Worm (Caenorhabditis elegans) whole organism, L2 larva: ENCODE data around the gene C14C10.10.

Experiments
- C34F6.9 ChIP-seq: fragments of 150-350 bp; optimal IDR thresholded peaks from 2 replicates; lab custom pipeline; 2014; ENCODE audit warnings: missing biosample characterization, missing genetic modification characterization
- F13H6.1 ChIP-seq: sonication (generic microtip); optimal IDR thresholded peaks from 2 replicates; lab custom pipeline; 2016; ENCODE audit warnings: missing genetic modification characterization, missing compliant biosample characterization
- R02D3.7 ChIP-seq: fragments of 150-350 bp; optimal IDR thresholded peaks from 2 replicates; lab custom pipeline; 2014; ENCODE audit warnings: missing biosample characterization, missing genetic modification characterization
- ZK546.5 ChIP-seq: sonication (generic microtip); optimal IDR thresholded peaks from 2 replicates; lab custom pipeline; 2017; ENCODE audit warnings: missing biosample characterization, missing genetic modification characterization
- aly-2 ChIP-seq: fragments of 150-350 bp; optimal IDR thresholded peaks from 2 replicates; lab custom pipeline; 2014; ENCODE audit warnings: missing biosample characterization, missing genetic modification characterization
- ama-1 ChIP-seq: fragments of 150-350 bp; optimal IDR thresholded peaks from 2 replicates; lab custom pipeline; 2018; ENCODE audit warnings: inconsistent platforms
- ceh-16 ChIP-seq: fragments of 150-350 bp; optimal IDR thresholded peaks from 2 replicates; lab custom pipeline; 2014; ENCODE audit warnings: missing biosample characterization, missing genetic modification characterization
- ceh-82 ChIP-seq: fragments of 150-350 bp; optimal IDR thresholded peaks from 2 replicates; lab custom pipeline; 2014; ENCODE audit warnings: missing biosample characterization, missing genetic modification characterization
- dmd-4 ChIP-seq: sonication (generic microtip); optimal IDR thresholded peaks from 2 replicates; lab custom pipeline; 2017; ENCODE audit warnings: missing biosample characterization, missing genetic modification characterization
- egl-27 ChIP-seq: sonication (generic microtip); optimal IDR thresholded peaks from 3 replicates; lab custom pipeline; 2017; ENCODE audit warnings: missing biosample characterization, missing genetic modification reagents, missing genetic modification characterization
- elt-1 ChIP-seq: fragments of 150-350 bp; optimal IDR thresholded peaks from 2 replicates; lab custom pipeline; 2014; ENCODE audit warnings: missing biosample characterization, missing genetic modification characterization
- elt-3 ChIP-seq: sonication (generic microtip); optimal IDR thresholded peaks from 2 replicates; lab custom pipeline; 2017; ENCODE audit warnings: missing biosample characterization, missing genetic modification characterization
- fos-1 ChIP-seq: fragments of 150-350 bp; optimal IDR thresholded peaks from 2 replicates; lab custom pipeline; 2014; ENCODE audit warnings: missing biosample characterization, missing genetic modification characterization
- lin-11 ChIP-seq: fragments of 150-350 bp; sonication (generic microtip); optimal IDR thresholded peaks from 2 replicates; lab custom pipeline; 2014; ENCODE audit warnings: missing biosample characterization, missing genetic modification characterization, inconsistent platforms, mixed read lengths
- lin-13 ChIP-seq: fragments of 150-350 bp; optimal IDR thresholded peaks from 2 replicates; lab custom pipeline; 2014; ENCODE audit warnings: missing biosample characterization, missing genetic modification reagents, missing genetic modification characterization
- lsy-2 ChIP-seq, 2 experiments: fragments of 150-350 bp in 1 of 2; sonication (generic microtip) in 1 of 2; optimal IDR thresholded peaks; 2 replicates each; lab custom pipeline; 2014 to 2017; ENCODE audit warnings: missing biosample characterization in 2 of 2, missing genetic modification characterization in 2 of 2
- mbf-1 ChIP-seq: sonication (generic microtip); optimal IDR thresholded peaks from 2 replicates; lab custom pipeline; 2017; ENCODE audit warnings: missing biosample characterization, missing genetic modification characterization
- mdl-1 ChIP-seq, 2 experiments: fragments of 150-350 bp in 1 of 2; sonication (generic microtip) in 1 of 2; optimal IDR thresholded peaks; 2 replicates each; lab custom pipeline; 2017; ENCODE audit warnings: missing biosample characterization in 2 of 2, missing genetic modification characterization in 2 of 2
- nhr-10 ChIP-seq: sonication (generic microtip); optimal IDR thresholded peaks from 2 replicates; lab custom pipeline; 2017; ENCODE audit warnings: missing biosample characterization, missing genetic modification characterization
- nhr-12 ChIP-seq: fragments of 150-350 bp; optimal IDR thresholded peaks from 2 replicates; lab custom pipeline; 2014; ENCODE audit warnings: missing biosample characterization, missing genetic modification characterization
- nhr-129 ChIP-seq: fragments of 150-350 bp; optimal IDR thresholded peaks from 2 replicates; lab custom pipeline; 2014; ENCODE audit warnings: missing biosample characterization, missing genetic modification characterization
- nhr-21 ChIP-seq: fragments of 150-350 bp; optimal IDR thresholded peaks from 2 replicates; lab custom pipeline; 2014; ENCODE audit warnings: missing biosample characterization, missing genetic modification characterization
- nhr-23 ChIP-seq: fragments of 150-350 bp; optimal IDR thresholded peaks from 2 replicates; lab custom pipeline; 2014; ENCODE audit warnings: missing biosample characterization, missing genetic modification reagents, missing genetic modification characterization
- nhr-237 ChIP-seq: fragments of 150-350 bp; optimal IDR thresholded peaks from 2 replicates; lab custom pipeline; 2014; ENCODE audit warnings: missing biosample characterization, missing genetic modification characterization
- nhr-6 ChIP-seq: fragments of 150-350 bp; optimal IDR thresholded peaks from 2 replicates; lab custom pipeline; 2014; ENCODE audit warnings: missing biosample characterization, missing genetic modification characterization
- peb-1 ChIP-seq: fragments of 150-350 bp; optimal IDR thresholded peaks from 2 replicates; lab custom pipeline; 2014; ENCODE audit warnings: missing biosample characterization, missing genetic modification characterization
- sem-4 ChIP-seq: fragments of 150-350 bp; optimal IDR thresholded peaks from 2 replicates; lab custom pipeline; 2014; ENCODE audit warnings: missing biosample characterization, missing genetic modification reagents, missing genetic modification characterization
- sma-9 ChIP-seq, 2 experiments: fragments of 150-350 bp in 1 of 2; sonication (generic microtip) in 1 of 2; optimal IDR thresholded peaks; 2 replicates each; lab custom pipeline; 2014 to 2016; ENCODE audit warnings: missing genetic modification characterization in 2 of 2, mild to moderate bottlenecking in 1 of 2, missing biosample characterization in 1 of 2, missing compliant biosample characterization in 1 of 2, missing genetic modification reagents in 1 of 2, moderate library complexity in 1 of 2
- snpc-4 ChIP-seq: fragments of 150-350 bp; optimal IDR thresholded peaks from 2 replicates; lab custom pipeline; 2014; ENCODE audit warnings: missing biosample characterization, missing genetic modification characterization
- unc-39 ChIP-seq: fragments of 150-350 bp; optimal IDR thresholded peaks from 2 replicates; lab custom pipeline; 2014; ENCODE audit warnings: missing biosample characterization, missing genetic modification characterization
- unc-55 ChIP-seq: fragments of 150-350 bp; sonication (generic microtip); optimal IDR thresholded peaks from 3 replicates; lab custom pipeline; 2014; ENCODE audit warnings: missing biosample characterization, missing genetic modification reagents, missing genetic modification characterization
- zag-1 ChIP-seq: fragments of 150-350 bp; optimal IDR thresholded peaks from 2 replicates; lab custom pipeline; 2014; ENCODE audit warnings: missing biosample characterization, missing genetic modification characterization
- ztf-11 ChIP-seq: sonication (generic microtip); optimal IDR thresholded peaks from 2 replicates; lab custom pipeline; 2017; ENCODE audit warnings: missing biosample characterization, missing genetic modification characterization
- ztf-4 ChIP-seq: fragments of 150-350 bp; optimal IDR thresholded peaks from 2 replicates; lab custom pipeline; 2014; ENCODE audit warnings: missing biosample characterization, missing genetic modification characterization

Gene C14C10.10

ce11 chrV:12609526-12609925, 10.6 kb upstream of the C14C10.10 start, which contains the start of gene ZC116.1:
TSS of gene ZC116.1 (plus strand) at chrV:12609826.
- TF ChIP-seq ztf-4 (tag; lab: Kevin White, UChicago) (no peak), snpc-4 (tag; lab: Kevin White, UChicago) (no peak), F13H6.1 (tag; lab: Kevin White, UChicago) (no peak), ztf-11 (tag; lab: Kevin White, UChicago) (no peak), unc-55 (GFP tag; lab: Kevin White, UChicago) (no peak), ceh-16 (tag; lab: Kevin White, UChicago) (no peak), nhr-12 (tag; lab: Kevin White, UChicago) (no peak), mdl-1 (tag; optimal IDR thresholded peaks at IDR 0.05; lab: Kevin White, UChicago) (no peak), peb-1 (no peak), ZK546.5 (tag; lab: Kevin White, UChicago) (no peak), lin-11 (no peak)

ce11 chrV:12608857-12609256, 9.9 kb upstream of the C14C10.10 start, which contains the start of gene ZC116.5:
TSS of gene ZC116.5 (minus strand) at chrV:12608957.
- TF ChIP-seq ceh-82 (tag; lab: Kevin White, UChicago) (no peak), unc-55 (GFP tag; lab: Kevin White, UChicago) (no peak)
- TF ChIP-seq, all 48 proteins: peak for 0

ce11 chrV:12607113-12607512, 8.2 kb upstream of the C14C10.10 start, which contains the start of gene erg-28:
TSS of gene erg-28 (plus strand) at chrV:12607413.
- TF ChIP-seq unc-39 (tag; lab: Kevin White, UChicago) = no peak
- no peak for TF ChIP-seq nhr-6
- no peak for TF ChIP-seq lin-13
- TF ChIP-seq nhr-23 (tag; lab: Kevin White, UChicago) = no peak
- TF ChIP-seq fos-1 (tag; lab: Kevin White, UChicago) = no peak
- TF ChIP-seq nhr-129 (tag; lab: Kevin White, UChicago) = no peak
- no peak for TF ChIP-seq aly-2 (tag; lab: Kevin White, UChicago)
- no peak for TF ChIP-seq nhr-237
- TF ChIP-seq zag-1 = no peak
- no peak for TF ChIP-seq R02D3.7 (tag; lab: Kevin White, UChicago)
- TF ChIP-seq dmd-4 (tag; lab: Kevin White, UChicago) = no peak
- TF ChIP-seq nhr-21 (tag; lab: Kevin White, UChicago) = no peak
- no peak for TF ChIP-seq unc-55 (GFP tag; lab: Kevin White, UChicago)
- no peak for TF ChIP-seq ama-1 (lab: Kevin White, UChicago)
- TF ChIP-seq C34F6.9 (tag; lab: Kevin White, UChicago) = no peak
- TF ChIP-seq elt-1 (tag; lab: Kevin White, UChicago) = no peak
- no peak for TF ChIP-seq ZK546.5 (tag; lab: Kevin White, UChicago)
- no peak for TF ChIP-seq ceh-82 (tag; lab: Kevin White, UChicago)

- TF ChIP-seq aly-2 (tag; lab: Kevin White, UChicago) (no peak), mdl-1 (tag; optimal IDR thresholded peaks at IDR 0.05; lab: Kevin White, UChicago) (no peak), F13H6.1 (tag; lab: Kevin White, UChicago) (no peak), sma-9 (GFP tag; optimal IDR thresholded peaks at IDR 0.05; lab: Kevin White, UChicago) (no peak), sma-9 (tag; optimal IDR thresholded peaks at IDR 0.05; lab: Kevin White, UChicago) (no peak), nhr-129 (tag; lab: Kevin White, UChicago) (no peak), nhr-10 (tag; lab: Kevin White, UChicago) (no peak), elt-3 (no peak), peb-1 (no peak), lin-13 (no peak), dmd-4 (tag; lab: Kevin White, UChicago) (no peak), sem-4 (tag; lab: Kevin White, UChicago) (no peak), mbf-1 (tag; lab: Kevin White, UChicago) (no peak)
- TF ChIP-seq, all 48 proteins: peak for 0
Observed at ce11 chrV:12601835-12602234, 2.9 kb upstream of the C14C10.10 start.

ce11 chrV:12599510-12600242, 748 bp upstream of the C14C10.10 start, which contains the start of gene C14C10.5:
TSS of gene C14C10.5 (plus strand) at chrV:12600192.
- TF ChIP-seq ceh-16 (tag; lab: Kevin White, UChicago) (no peak), lsy-2 (tag; optimal IDR thresholded peaks at IDR 0.05; lab: Kevin White, UChicago) (peak in 1 of 2 experiments; percentile 14), nhr-237 (no peak), egl-27 (tag; lab: Kevin White, UChicago) (no peak), nhr-129 (tag; lab: Kevin White, UChicago) (peak; percentile 35)
